Fruit fly (Drosophila melanogaster): ENCODE data around the gene Ostgamma.

Ostgamma gene

DNA sequence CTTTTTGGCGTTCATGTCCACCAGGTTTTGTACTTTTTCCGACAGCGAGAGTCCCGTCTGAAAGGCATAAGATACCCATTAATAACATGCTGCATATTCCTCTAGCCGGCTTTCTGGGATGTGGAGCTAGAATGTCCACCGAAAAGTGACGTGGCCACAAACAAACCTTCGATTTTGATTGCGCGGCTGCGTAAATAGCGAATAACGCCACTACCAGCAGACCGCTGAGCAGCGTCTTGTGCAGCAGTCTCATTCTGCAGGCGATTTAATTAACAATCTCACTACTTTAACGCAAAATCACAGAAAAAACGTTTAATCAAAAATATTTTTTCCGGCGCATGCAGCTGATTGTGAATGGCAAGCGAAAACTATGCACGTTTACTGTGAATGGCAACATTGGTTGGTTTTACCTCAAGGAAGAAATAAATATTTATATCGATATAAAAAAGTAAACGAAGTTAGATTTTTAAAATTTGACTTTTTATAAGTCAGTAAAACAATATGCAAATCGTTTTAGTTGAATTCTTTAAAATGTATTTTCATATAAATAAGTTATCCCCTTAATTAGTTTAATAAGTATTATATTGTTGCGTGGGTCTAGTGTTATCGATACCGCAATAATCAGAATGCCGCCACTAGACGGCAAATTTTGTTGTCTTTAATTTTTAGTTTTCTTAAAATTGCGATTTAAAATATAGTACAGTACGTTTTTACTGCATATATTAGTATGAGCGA lies at the start of gene Ostgamma, which contains the start of gene Mettl14:
Gene Ostgamma, minus strand, starts transcription at position 376 of the 735 bp plus-strand sequence.
Gene Mettl14, plus strand, starts transcription at position 611 of the 735 bp plus-strand sequence.
- TF ChIP-seq EcR (GFP tag; optimal IDR thresholded peaks at IDR 0.05): no peak
- TF ChIP-seq usp (GFP tag; optimal IDR thresholded peaks at IDR 0.05): no peak
- TF ChIP-seq pan (optimal IDR thresholded peaks at IDR 0.05): no peak
- no peak for TF ChIP-seq CG8478 (optimal IDR thresholded peaks at IDR 0.05)

DNA sequence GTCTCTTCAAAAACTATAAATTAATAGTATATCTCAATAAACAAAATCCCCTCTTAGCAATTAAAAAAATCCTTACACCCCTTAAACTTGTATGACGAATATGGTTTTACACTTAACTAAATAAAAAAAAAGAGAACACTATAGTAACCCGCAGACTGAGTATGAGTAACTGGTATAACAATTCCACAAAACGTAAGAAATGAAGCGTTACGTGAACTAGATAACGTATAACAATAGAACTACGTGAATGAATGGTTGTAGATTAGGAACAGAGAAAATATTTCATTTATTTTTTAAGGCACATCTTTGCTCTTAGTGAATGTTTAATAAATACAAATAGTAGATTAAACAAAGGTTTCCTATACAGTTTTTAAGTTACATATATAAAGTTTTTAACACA lies 47.4 kb upstream of the Ostgamma start:
- TF ChIP-seq psq (optimal IDR thresholded peaks at IDR 0.05) (no peak), usp (GFP tag; optimal IDR thresholded peaks at IDR 0.05) (no peak)

DNA sequence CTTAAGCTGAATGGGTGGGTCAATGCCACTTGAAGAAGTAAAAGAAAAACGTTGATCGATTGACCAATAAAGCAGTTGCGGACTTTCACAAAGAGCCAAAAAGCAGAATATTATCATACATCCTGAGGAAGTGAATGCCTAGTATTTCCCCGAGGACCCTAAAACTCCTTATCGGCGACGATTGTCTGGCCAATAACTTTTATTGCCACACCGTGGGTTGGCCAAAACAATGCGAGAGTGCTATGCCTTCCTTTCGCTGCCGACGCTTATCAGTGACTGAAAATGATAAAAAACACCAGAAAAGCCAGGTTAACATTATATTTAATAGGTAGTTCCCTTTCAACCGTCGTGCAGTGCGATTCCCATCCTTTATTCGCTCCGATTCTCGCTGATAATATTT lies 43.9 kb upstream of the Ostgamma start, which contains the start of gene Mur29B:
Gene Mur29B, plus strand, starts transcription at position 324 of the 400 bp plus-strand sequence.
- no peak for TF ChIP-seq Dll (optimal IDR thresholded peaks at IDR 0.05)
- TF ChIP-seq CG8478 (optimal IDR thresholded peaks at IDR 0.05): no peak
- TF ChIP-seq pan (optimal IDR thresholded peaks at IDR 0.05): no peak
- TF ChIP-seq usp (GFP tag; optimal IDR thresholded peaks at IDR 0.05): no peak
- no peak for TF ChIP-seq EcR (GFP tag; optimal IDR thresholded peaks at IDR 0.05)
- no peak for TF ChIP-seq psq (optimal IDR thresholded peaks at IDR 0.05)

DNA sequence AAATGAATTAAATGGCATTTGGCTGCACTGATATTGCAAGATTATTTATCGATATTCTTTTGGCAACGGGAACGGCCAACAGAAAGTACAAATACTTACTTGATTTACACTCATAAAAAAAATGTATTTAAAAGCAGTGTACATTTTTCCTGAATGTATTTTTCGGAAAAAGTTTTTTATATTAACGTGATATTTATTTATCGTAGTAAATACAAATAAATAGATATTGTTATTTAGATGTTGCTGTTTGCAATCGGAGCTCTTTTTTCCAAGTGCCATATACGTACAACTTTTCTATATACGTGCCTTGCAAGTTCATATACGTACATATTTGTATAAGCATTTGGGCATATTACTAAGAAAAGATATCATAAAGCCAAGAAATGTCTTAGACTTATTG lies 43.3 kb upstream of the Ostgamma start:
- TF ChIP-seq usp (GFP tag; optimal IDR thresholded peaks at IDR 0.05) (no peak), pan (optimal IDR thresholded peaks at IDR 0.05) (no peak), EcR (GFP tag; optimal IDR thresholded peaks at IDR 0.05) (no peak), CG8478 (optimal IDR thresholded peaks at IDR 0.05) (no peak), Dll (optimal IDR thresholded peaks at IDR 0.05) (no peak), psq (optimal IDR thresholded peaks at IDR 0.05) (no peak)

DNA sequence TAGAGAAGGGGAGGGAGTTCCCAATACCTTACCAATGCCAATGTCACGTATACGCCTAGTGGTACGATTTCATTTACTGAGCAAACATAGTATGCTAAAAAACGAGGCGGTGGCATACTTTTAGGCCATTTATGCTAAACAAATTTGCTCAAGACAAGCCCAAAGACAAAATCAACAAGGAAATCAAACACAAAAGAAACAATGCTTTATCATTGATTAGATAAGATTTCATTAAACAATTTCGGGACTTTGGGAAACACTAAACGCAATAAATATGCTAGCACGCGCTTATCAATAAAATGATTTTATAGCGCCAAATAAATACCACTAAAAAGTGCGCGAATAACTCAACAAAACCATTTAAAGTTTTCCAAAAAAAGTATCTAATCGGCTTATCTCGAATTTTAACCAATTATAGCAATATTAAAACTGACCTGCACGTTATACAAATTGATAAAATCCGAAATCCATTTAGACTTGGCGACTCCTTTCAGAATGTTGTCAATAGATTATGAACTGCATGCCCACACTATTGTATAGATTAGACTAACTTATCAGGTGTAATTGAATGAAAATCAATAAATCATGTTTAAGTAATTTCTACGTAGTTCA lies 42.7 kb upstream of the Ostgamma start:
- TF ChIP-seq EcR (GFP tag; optimal IDR thresholded peaks at IDR 0.05): no peak
- TF ChIP-seq pan (optimal IDR thresholded peaks at IDR 0.05): no peak
- TF ChIP-seq CG8478 (optimal IDR thresholded peaks at IDR 0.05): no peak
- TF ChIP-seq usp (GFP tag; optimal IDR thresholded peaks at IDR 0.05): no peak
- TF ChIP-seq Dll (optimal IDR thresholded peaks at IDR 0.05): no peak
- TF ChIP-seq psq (optimal IDR thresholded peaks at IDR 0.05): no peak

DNA sequence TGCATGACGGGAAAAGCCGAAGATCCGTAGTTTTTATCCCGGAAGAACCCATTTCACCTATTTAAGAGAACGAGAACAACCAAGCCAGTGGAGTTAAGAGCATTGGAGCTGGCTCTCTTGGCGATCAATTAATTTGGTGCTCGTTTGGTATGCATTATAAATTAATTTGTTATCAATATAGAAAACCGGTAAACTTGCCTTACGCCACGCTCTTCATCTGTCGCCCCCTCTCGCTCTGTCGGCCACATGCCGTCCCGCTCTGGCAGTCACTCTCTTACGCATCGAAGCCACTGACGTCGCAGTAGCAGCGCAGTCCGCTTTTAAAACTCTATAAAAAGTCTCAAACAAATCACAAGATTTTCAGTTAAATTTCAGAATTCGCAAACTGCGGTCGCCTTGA lies 38.3 kb upstream of the Ostgamma start, which contains the start of gene CG7778:
Gene CG7778, plus strand, starts transcription at position 361 of the 400 bp plus-strand sequence.
- no peak for TF ChIP-seq CG8478 (optimal IDR thresholded peaks at IDR 0.05)
- no peak for TF ChIP-seq Dll (optimal IDR thresholded peaks at IDR 0.05)
- TF ChIP-seq EcR (GFP tag; optimal IDR thresholded peaks at IDR 0.05): no peak
- no peak for TF ChIP-seq usp (GFP tag; optimal IDR thresholded peaks at IDR 0.05)

DNA sequence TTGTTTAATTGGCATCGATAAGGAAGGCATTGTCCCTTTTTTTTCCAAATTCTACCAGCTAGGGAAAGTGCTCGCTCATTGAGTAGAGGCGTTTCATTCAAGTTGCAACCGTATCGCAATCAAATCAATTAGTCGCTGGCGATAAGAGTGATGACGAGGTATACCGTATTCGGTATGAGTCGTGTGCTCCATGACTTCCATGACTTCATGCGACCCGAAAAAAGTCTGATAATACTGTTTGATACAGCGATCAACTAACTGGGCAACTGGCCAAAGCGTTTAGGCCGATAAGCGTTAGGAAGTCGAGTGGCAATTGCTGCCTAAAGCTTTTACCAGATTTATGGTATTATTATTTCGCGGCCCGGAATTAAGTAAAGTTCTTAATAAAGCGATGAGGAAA lies 36.5 kb upstream of the Ostgamma start:
- TF ChIP-seq usp (GFP tag; optimal IDR thresholded peaks at IDR 0.05): no peak
- no peak for TF ChIP-seq CG8478 (optimal IDR thresholded peaks at IDR 0.05)
- TF ChIP-seq pan (optimal IDR thresholded peaks at IDR 0.05): no peak
- no peak for TF ChIP-seq Dll (optimal IDR thresholded peaks at IDR 0.05)
- TF ChIP-seq EcR (GFP tag; optimal IDR thresholded peaks at IDR 0.05): no peak
- TF ChIP-seq psq (optimal IDR thresholded peaks at IDR 0.05): no peak

DNA sequence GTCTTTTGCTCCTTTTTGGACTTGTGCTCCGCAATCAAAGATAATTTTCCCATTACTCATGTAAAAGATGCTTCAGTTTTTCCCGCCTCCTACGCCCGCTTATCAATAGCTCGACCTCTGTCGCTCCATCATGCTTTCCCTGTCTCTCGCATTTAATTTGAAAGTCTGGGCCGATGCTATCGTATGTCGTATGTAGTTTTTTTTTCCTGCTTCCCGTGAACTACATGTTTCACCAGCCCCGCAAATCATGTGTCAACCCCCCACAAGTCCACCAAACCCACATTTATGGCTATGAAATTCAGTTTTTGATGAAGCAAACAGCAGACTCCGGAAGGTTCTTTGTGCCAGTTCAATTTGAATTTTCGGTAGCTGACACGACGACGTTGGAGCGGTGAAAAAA lies 34.4 kb upstream of the Ostgamma start, which contains the start of gene CG14273:
Gene CG14273, plus strand, starts transcription at position 301 of the 400 bp plus-strand sequence.
- no peak for TF ChIP-seq pan (optimal IDR thresholded peaks at IDR 0.05)

DNA sequence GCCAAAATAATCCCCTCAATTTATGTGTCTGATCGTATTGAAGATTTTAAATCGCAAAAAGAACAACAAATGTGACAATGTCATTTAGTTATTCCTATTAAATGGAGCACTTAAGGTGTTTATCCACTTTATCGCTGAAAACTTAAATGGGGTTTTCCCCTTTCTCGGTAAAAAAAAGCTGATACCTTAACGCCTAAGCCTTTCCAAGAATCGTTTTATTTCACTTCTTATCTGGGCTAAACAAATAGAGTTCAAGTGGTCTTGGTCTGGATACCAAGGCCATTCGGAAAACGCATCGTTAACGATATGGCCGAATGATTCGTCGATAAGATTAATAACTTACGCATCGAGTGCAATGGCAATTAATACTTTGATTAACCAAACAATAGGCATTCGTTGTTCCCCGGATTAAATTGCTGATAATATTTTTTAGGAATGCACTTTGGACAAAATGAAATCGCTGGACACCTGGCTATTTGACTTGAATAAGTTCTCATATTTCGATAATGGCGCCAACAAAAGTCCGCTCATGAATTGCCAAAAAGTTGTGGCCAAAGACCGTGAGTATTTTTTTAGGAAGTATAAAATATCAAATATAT lies 31.9 kb upstream of the Ostgamma start:
- TF ChIP-seq EcR (GFP tag; optimal IDR thresholded peaks at IDR 0.05) (no peak), usp (GFP tag; optimal IDR thresholded peaks at IDR 0.05) (no peak), Dll (optimal IDR thresholded peaks at IDR 0.05) (no peak), CG8478 (optimal IDR thresholded peaks at IDR 0.05) (no peak), pan (optimal IDR thresholded peaks at IDR 0.05) (no peak), psq (optimal IDR thresholded peaks at IDR 0.05) (no peak)

DNA sequence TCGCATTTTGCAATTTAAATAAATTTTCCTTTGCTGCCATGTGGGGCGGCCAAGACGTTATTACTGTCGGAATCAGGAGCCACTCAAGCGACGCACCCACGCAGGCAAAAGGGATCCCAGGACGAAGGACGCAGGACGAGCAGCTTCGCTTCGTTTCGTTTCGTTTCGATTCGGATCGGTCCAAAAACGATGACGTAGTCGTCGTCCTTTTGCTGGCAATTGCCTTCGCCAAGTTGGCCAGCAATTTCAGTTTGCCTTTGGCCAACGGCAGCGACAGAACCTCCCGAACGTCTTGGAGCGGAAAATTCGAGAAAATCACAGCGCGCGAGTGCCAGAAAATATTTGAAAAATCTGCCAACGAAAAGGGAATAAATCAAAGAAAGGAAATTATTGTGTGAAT lies 30.0 kb upstream of the Ostgamma start, which contains the start of gene witty:
Gene witty, plus strand, starts transcription at position 249 of the 400 bp plus-strand sequence.
- TF ChIP-seq psq (optimal IDR thresholded peaks at IDR 0.05): no peak
- TF ChIP-seq EcR (GFP tag; optimal IDR thresholded peaks at IDR 0.05): no peak

DNA sequence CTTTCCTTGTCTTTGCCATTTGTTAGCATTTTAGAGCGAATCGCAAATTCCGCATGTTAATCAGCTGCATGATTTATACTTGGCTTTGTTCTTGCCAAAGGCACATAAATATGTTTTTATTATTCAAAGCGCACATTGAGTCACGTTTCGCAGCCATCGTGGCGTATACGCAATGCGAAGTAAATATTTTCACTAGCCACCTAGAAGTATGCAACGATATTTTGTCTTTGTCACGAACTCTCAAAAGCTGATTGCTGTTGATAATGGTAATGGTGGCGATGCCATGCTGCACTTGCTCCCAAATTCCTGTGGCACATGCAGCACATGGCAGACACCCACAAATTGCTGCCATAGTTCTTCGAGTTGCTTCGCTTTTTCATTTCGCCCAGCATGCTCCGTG lies 26.7 kb upstream of the Ostgamma start:
- TF ChIP-seq Dll (optimal IDR thresholded peaks at IDR 0.05) (no peak), pan (optimal IDR thresholded peaks at IDR 0.05) (no peak), usp (GFP tag; optimal IDR thresholded peaks at IDR 0.05) (no peak), CG8478 (optimal IDR thresholded peaks at IDR 0.05) (no peak), psq (optimal IDR thresholded peaks at IDR 0.05) (no peak), EcR (GFP tag; optimal IDR thresholded peaks at IDR 0.05) (no peak)

DNA sequence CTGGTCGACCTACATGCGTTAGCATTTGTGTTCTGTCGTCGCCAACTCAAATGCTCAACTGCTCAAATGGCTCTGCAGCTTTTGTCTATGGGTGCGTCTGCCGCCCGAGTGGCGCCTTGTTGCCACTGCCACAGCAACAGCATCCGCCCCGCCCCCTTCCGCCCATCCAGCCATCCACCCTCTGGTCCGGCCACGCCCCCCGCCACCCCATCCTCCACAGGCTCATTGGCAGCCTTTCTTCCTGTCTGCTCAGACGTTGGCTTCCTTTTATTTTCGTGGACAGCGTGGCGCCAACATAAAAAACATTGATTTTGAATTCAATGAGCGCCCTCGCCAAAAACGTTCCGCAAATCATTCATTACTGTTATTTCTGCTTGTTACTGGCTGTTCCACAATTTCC lies 25.6 kb upstream of the Ostgamma start:
- TF ChIP-seq pan (optimal IDR thresholded peaks at IDR 0.05): no peak
- TF ChIP-seq EcR (GFP tag; optimal IDR thresholded peaks at IDR 0.05): no peak
- no peak for TF ChIP-seq usp (GFP tag; optimal IDR thresholded peaks at IDR 0.05)
- TF ChIP-seq psq (optimal IDR thresholded peaks at IDR 0.05): no peak
- no peak for TF ChIP-seq Dll (optimal IDR thresholded peaks at IDR 0.05)
- TF ChIP-seq CG8478 (optimal IDR thresholded peaks at IDR 0.05): no peak

Data from whole organism.